Worm (Caenorhabditis elegans) whole organism, young adult: Measurements from ENCODE around the gene C01B10.9.

Experiments
- C06A6.2 ChIP-seq: fragments of 200-800 bp; sonication (Bioruptor generic); conservative IDR thresholded peaks from 2 replicates; pipeline ENCODE4 v1.3.6; 2022; ENCODE audit warnings: missing genetic modification characterization, missing compliant biosample characterization
- attf-5 ChIP-seq: fragments of 200-800 bp; sonication (Bioruptor generic); optimal IDR thresholded peaks from 2 replicates; lab custom pipeline; 2018; ENCODE audit warnings: mild to moderate bottlenecking, missing genetic modification characterization, missing compliant biosample characterization
- dox-1 ChIP-seq: fragments of 200-800 bp; sonication (Bioruptor generic); IDR thresholded peaks from 2 replicates; pipeline ENCODE4 v1.3.6; 2022; ENCODE audit warnings: missing genetic modification reagents, missing genetic modification characterization, missing compliant biosample characterization
- lin-54 ChIP-seq: fragments of 200-800 bp; sonication (Bioruptor generic); optimal IDR thresholded peaks from 2 replicates; lab custom pipeline; 2018; ENCODE audit warnings: mild to moderate bottlenecking, missing genetic modification characterization, missing compliant biosample characterization
- snpc-4 ChIP-seq, 5 experiments: fragments of 150-350 bp in 1 of 5; sonication (generic microtip) in 4 of 5; optimal IDR thresholded peaks; 2 replicates each; lab custom pipeline; 2014 to 2018; ENCODE audit warnings: missing genetic modification characterization in 5 of 5, missing biosample characterization in 3 of 5, antibody characterized with exemption in 2 of 5, mild to moderate bottlenecking in 2 of 5, missing compliant biosample characterization in 2 of 5, missing genotype in 2 of 5, moderate library complexity in 2 of 5, missing genetic modification reagents in 1 of 5

DNA sequence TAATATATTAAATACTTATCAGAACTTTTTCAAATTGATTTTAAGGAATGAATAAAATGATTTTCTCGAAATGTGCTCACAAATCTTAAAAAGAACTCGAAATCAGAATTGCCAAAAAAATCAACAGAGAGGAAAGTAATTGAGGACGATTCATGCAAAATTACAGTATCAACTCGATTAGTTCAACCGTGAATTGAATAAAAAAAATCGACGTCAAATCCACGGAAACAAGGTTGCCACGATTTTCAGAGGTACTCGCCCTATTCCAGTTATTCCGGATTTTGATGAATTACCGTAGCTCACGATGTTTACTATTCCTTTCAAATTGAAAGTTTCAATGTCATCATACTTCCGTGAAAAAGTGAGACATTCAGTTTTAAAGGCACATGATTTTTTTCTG is 29.6 kb upstream of the C01B10.9 start, which contains the start of gene F15B10.3:
- TF ChIP-seq attf-5 (GFP tag; lab: Kevin White, UChicago) = no peak
- TF ChIP-seq C06A6.2 (GFP tag; lab: Robert Waterston, UW) = no peak
- no peak for TF ChIP-seq lin-54 (GFP tag; lab: Kevin White, UChicago)
- no peak for TF ChIP-seq dox-1 (GFP tag; lab: Robert Waterston, UW)
- TF ChIP-seq snpc-4 (GFP tag; optimal IDR thresholded peaks at IDR 0.05; lab: Kevin White, UChicago) = no peak
- no peak for TF ChIP-seq snpc-4 (tag; optimal IDR thresholded peaks at IDR 0.05; lab: Kevin White, UChicago)
